Fruit fly (Drosophila melanogaster): Measurements from ENCODE around the gene Pfrx.

Pfrx gene

DNA sequence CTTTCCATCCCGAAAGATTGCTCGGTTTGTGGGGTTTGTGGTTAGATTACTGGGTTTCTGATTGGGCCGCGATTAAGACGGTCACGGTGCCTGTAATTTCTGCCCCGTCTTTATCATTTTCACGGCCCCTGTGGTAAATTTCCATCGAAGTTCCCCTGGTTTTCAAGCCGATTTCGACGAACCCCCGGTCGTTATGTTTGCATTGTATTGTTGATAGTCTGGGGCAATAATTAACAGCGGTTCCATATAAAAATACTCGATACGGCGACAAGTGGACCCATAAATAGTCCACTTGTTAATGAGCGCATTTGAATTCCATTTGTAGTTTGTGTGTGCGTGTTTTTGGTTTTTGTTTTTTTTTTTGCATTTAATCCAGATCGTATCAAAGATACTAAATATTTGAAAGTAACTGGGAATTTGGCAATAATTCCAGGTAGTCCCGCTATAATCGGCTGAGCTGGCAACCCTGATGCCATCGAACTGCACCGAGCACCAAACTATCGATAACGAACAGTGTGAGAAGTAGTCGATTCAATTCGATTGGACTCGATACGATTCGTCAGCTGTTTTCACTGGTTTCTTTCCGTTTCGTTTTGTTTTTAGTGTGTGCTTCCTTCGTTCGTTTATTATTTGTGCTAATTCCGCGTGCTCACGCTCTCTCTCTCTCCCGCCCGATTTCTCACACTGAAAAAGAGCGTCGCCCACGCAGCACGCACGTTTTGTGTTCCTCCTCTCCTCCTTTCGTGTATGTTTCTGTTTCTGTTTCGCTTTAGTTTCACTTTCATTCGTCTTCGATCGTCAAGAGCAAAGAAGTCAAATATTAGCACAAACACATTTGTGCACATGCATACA lies 10.3 kb downstream of the Pfrx start (continued):
- no peak for TF ChIP-seq az2 (GFP tag; optimal IDR thresholded peaks at IDR 0.05)
- TF ChIP-seq Bgb (GFP tag; IDR thresholded peaks at IDR 0.05; ENCODE audit: partially characterized antibody): peak; percentile 90
- peak; percentile 90 for TF ChIP-seq chinmo (GFP tag; IDR thresholded peaks at IDR 0.05; ENCODE audit: partially characterized antibody)
- TF ChIP-seq wek (GFP tag; optimal IDR thresholded peaks at IDR 0.05): peak; percentile 15
- no peak for TF ChIP-seq cas (GFP tag; IDR thresholded peaks at IDR 0.05)
- TF ChIP-seq CG32767 (GFP tag; IDR thresholded peaks at IDR 0.05): no peak
- peak; percentile 31 for TF ChIP-seq eyg (GFP tag; optimal IDR thresholded peaks at IDR 0.05)
- peak; percentile 32; the same call in 1 of the 2 replicates for TF ChIP-seq Ptx1 (GFP tag; IDR thresholded peaks at IDR 0.05)
- TF ChIP-seq CG10209 (GFP tag; optimal IDR thresholded peaks at IDR 0.05): no peak
- TF ChIP-seq CG11504 (tag; optimal IDR thresholded peaks at IDR 0.05): no peak
- TF ChIP-seq CG34376 (GFP tag; optimal IDR thresholded peaks at IDR 0.05): peak; percentile 59
- TF ChIP-seq GATAe (GFP tag; conservative IDR thresholded peaks at IDR 0.05): no peak
- TF ChIP-seq ato (GFP tag; IDR thresholded peaks at IDR 0.05; ENCODE audit: partially characterized antibody): peak; percentile 62; the same call in 1 of the 2 replicates
- TF ChIP-seq CG2889 (GFP tag; IDR thresholded peaks at IDR 0.05): no peak
- TF ChIP-seq CG13123 (GFP tag; optimal IDR thresholded peaks at IDR 0.05): no peak
- no peak for TF ChIP-seq CG8478 (optimal IDR thresholded peaks at IDR 0.05)
- peak; percentile 30 for TF ChIP-seq Dp (GFP tag; optimal IDR thresholded peaks at IDR 0.05)
- TF ChIP-seq unc-4 (GFP tag; IDR thresholded peaks at IDR 0.05; ENCODE audit: partially characterized antibody): peak; percentile 80
- TF ChIP-seq jumu (GFP tag; optimal IDR thresholded peaks at IDR 0.05): no peak
- TF ChIP-seq Lim3 (GFP tag; IDR thresholded peaks at IDR 0.05): no peak
- TF ChIP-seq CG11085 (GFP tag; IDR thresholded peaks at IDR 0.05): peak; percentile 30; the same call in 1 of the 2 replicates
- no peak for TF ChIP-seq so (GFP tag; IDR thresholded peaks at IDR 0.05)
- TF ChIP-seq CG16779 (GFP tag; IDR thresholded peaks at IDR 0.05): 0 out of 2 replicates have a peak, but pooled peaks have one; percentile 16
- TF ChIP-seq fd64A (GFP tag; optimal IDR thresholded peaks at IDR 0.05): no peak
- no peak for TF ChIP-seq CG30020 (tag; optimal IDR thresholded peaks at IDR 0.05)
- TF ChIP-seq Nf-YB (GFP tag; optimal IDR thresholded peaks at IDR 0.05): no peak
- no peak for TF ChIP-seq CG5953 (GFP tag; IDR thresholded peaks at IDR 0.05)
- no peak for TF ChIP-seq lab (GFP tag; optimal IDR thresholded peaks at IDR 0.05)
- TF ChIP-seq CG3995 (GFP tag; optimal IDR thresholded peaks at IDR 0.05): peak; percentile 77
- no peak for TF ChIP-seq CG18476 (GFP tag; optimal IDR thresholded peaks at IDR 0.05)
- peak; percentile 76 for TF ChIP-seq knrl (GFP tag; IDR thresholded peaks at IDR 0.05; ENCODE audit: partially characterized antibody)
- TF ChIP-seq CG17186 (GFP tag; optimal IDR thresholded peaks at IDR 0.05): peak; percentile 13
- TF ChIP-seq CG8388 (GFP tag; optimal IDR thresholded peaks at IDR 0.05): no peak
- no peak for TF ChIP-seq tup (GFP tag; optimal IDR thresholded peaks at IDR 0.05)
- no peak for TF ChIP-seq croc (GFP tag; conservative IDR thresholded peaks at IDR 0.05)
- no peak for TF ChIP-seq CG9876 (GFP tag; optimal IDR thresholded peaks at IDR 0.05)
- TF ChIP-seq ken (GFP tag; IDR thresholded peaks at IDR 0.05): no peak
- TF ChIP-seq CG14710 (tag; optimal IDR thresholded peaks at IDR 0.05): peak; percentile 40
- no peak for TF ChIP-seq zfh1 (GFP tag; IDR thresholded peaks at IDR 0.05)
- 0 out of 2 replicates have a peak, but pooled peaks have one; percentile 27 for TF ChIP-seq Atf6 (GFP tag; IDR thresholded peaks at IDR 0.05)
- no peak for TF ChIP-seq CG8359 (GFP tag; optimal IDR thresholded peaks at IDR 0.05; ENCODE audit: borderline replicate concordance)
- TF ChIP-seq CG15011 (GFP tag; optimal IDR thresholded peaks at IDR 0.05): no peak
- peak in 1 of 2 experiments; percentile 63 for TF ChIP-seq insv (GFP tag; optimal IDR thresholded peaks at IDR 0.05)
- no peak for TF ChIP-seq CoRest (tag; optimal IDR thresholded peaks at IDR 0.05)
- TF ChIP-seq Xrp1 (GFP tag; IDR thresholded peaks at IDR 0.05): no peak
- TF ChIP-seq CG11723 (GFP tag; optimal IDR thresholded peaks at IDR 0.05): no peak
- TF ChIP-seq CG4328 (GFP tag; optimal IDR thresholded peaks at IDR 0.05): no peak
- peak; percentile 36 for TF ChIP-seq CG3281 (GFP tag; optimal IDR thresholded peaks at IDR 0.05)
- 0 out of 3 replicates have a peak, but pooled peaks have one; percentile 13 for TF ChIP-seq Dbx (GFP tag; IDR thresholded peaks at IDR 0.05)
